Worm (Caenorhabditis elegans): ENCODE measurements around the gene ZC239.21.

ZC239.21 gene

DNA sequence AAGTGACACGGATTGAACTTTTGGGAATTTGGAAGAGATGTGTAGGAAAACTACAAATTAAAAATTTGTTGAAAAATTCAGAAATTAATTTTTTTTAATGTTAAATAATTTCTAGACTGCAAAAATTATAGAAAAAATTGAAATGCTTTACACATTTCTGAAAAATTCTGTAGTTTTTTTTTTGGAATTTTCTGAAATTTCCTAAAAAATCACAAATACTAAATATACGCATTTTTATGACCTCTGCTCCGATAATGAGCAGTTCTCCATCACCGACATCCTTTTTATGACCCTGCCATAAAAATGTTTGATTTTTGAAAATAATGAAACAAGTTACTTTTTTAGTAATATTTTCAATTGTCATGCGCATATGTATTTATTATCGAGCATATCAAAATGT, 38.0 kb downstream of the ZC239.21 start:
- no peak for TF ChIP-seq nhr-11 (tag; optimal IDR thresholded peaks at IDR 0.05)
- TF ChIP-seq fos-1 (tag; optimal IDR thresholded peaks at IDR 0.05), result peak; percentile 9
- peak; percentile 54 for TF ChIP-seq nhr-77 (tag; optimal IDR thresholded peaks at IDR 0.05)
- TF ChIP-seq elt-2 (tag; optimal IDR thresholded peaks at IDR 0.05), result peak; percentile 50
- no peak for TF ChIP-seq snpc-4 (tag; optimal IDR thresholded peaks at IDR 0.05)

DNA sequence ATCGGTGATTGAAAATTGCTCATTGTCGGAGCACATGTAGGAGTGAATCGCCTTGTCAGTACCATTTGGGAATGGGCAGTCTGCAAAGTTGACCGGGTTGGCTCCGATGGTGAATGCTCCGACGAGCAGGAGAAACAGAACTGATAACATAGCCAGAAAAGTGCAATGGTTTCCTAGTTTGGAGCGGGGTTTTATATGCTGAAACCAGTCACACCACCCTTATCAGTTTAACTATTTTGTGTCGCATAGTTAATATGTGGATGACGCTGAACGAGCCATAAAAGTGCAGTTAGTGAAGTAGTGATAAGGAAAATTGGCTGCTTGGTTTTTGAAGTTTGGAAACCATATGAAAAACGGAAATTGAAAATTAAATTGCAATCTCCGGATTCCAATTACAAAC, 39.1 kb downstream of the ZC239.21 start, which contains the start of gene C17F4.7:
Gene C17F4.7 (minus strand): TSS at position 180 of the 400 bp plus-strand sequence.
- TF ChIP-seq skn-1 (tag; optimal IDR thresholded peaks at IDR 0.05) (no peak), ceh-16 (tag; optimal IDR thresholded peaks at IDR 0.05) (no peak), pqm-1 (tag; optimal IDR thresholded peaks at IDR 0.05) (peak; percentile 96), nhr-23 (tag; optimal IDR thresholded peaks at IDR 0.05) (no peak), elt-2 (tag; optimal IDR thresholded peaks at IDR 0.05) (peak; percentile 99), jun-1 (tag; optimal IDR thresholded peaks at IDR 0.05) (peak; percentile 71)

DNA sequence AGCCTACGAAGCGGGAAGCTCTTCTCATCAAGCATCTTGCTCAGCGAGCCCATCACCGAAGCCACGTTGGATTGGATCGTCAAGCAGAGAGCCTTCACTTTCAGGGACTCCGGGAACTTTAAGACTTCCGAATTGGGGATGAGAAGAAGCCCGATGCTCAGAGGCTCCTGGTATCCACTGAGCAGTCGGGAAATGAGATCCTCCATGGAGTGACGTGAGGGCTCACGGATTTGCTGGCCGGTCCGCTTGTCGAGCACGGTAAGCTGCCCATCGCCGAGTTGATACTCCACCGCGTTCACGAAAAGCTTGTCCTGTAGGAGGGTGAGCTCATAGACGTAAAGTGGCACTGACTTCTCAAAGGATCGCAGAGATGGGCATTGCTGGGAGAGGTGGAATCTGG, 40.8 kb downstream of the ZC239.21 start:
- TF ChIP-seq nhr-67 (tag; optimal IDR thresholded peaks at IDR 0.05) (no peak), nhr-23 (tag; optimal IDR thresholded peaks at IDR 0.05) (no peak), hmg-11 (tag; optimal IDR thresholded peaks at IDR 0.05) (no peak), elt-2 (tag; optimal IDR thresholded peaks at IDR 0.05) (no peak)

DNA sequence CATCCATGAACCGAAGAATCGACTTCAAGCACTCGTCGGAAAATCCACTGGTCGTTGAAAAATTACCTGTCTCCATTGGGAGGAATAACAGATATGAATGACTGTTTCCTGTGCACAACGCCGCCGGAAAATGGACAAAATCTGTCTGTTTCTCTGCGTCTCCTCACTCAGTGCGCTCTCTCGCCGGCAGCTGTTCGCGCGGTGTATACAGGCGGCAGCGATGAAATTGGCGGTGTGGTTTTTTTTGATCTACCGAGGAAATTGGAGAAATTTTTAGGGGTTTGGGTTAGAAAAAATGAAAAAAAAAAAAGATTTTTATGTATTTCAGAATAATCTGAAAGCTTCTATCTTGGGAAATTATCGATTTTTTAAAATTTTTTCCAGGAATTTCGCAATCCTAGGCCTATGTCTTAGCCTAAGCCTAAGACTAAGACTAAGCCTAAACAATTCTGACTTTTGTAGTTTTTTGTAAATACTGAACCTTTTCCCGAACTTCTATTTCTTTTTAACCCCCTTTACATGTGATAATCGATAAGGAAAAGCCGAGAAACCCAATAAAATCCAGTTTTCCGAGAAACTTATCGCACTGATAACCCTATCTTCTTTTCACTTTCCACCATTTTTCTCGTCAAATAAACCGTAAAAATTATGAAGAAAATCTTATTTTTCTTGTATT, 41.4 kb downstream of the ZC239.21 start, which contains the start of the genes fbxc-50 and C17F4.2:
Gene fbxc-50 (minus strand): TSS at position 81 of the 676 bp plus-strand sequence.
Gene C17F4.2 (plus strand): TSS at position 626 of the 676 bp plus-strand sequence.
- no peak for TF ChIP-seq nhr-28 (tag; optimal IDR thresholded peaks at IDR 0.05)
- no peak for TF ChIP-seq daf-12 (tag; optimal IDR thresholded peaks at IDR 0.05)
- no peak for TF ChIP-seq elt-3 (tag; optimal IDR thresholded peaks at IDR 0.05)
- TF ChIP-seq hmg-11 (tag; optimal IDR thresholded peaks at IDR 0.05), result no peak
- no peak for TF ChIP-seq fos-1 (tag; optimal IDR thresholded peaks at IDR 0.05)
- no peak for TF ChIP-seq elt-2 (tag; optimal IDR thresholded peaks at IDR 0.05)
- no peak for TF ChIP-seq fkh-2 (tag; optimal IDR thresholded peaks at IDR 0.05)
- TF ChIP-seq egl-5 (tag; optimal IDR thresholded peaks at IDR 0.05), result no peak
- TF ChIP-seq skn-1 (tag; optimal IDR thresholded peaks at IDR 0.05), result no peak
- TF ChIP-seq nfya-1 (tag; optimal IDR thresholded peaks at IDR 0.05; ENCODE audit: insufficient read depth), result no peak
- TF ChIP-seq jun-1 (tag; optimal IDR thresholded peaks at IDR 0.05), result no peak
- TF ChIP-seq ceh-28 (tag; optimal IDR thresholded peaks at IDR 0.05), result no peak

DNA sequence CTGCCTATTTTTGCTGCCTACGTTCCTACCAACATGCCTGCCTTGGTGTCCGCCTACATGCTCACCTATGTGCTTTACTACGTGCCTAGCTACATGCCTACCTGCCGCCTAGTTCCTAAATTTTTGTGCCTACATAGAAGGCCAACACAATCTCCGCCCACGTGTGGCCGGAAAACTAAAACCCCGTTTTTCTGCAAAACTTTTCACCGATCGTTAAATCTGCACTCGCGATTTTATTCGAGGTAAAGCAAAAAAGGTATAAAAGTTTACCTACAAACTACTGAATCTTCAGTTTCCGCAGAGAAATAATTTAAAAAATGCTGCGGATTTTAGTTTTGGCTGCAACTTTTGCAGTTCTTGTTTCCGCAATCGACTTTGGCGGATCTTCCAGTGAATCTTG, 42.7 kb downstream of the ZC239.21 start, which contains the start of gene clec-124:
Gene clec-124 (plus strand): TSS at position 301 of the 400 bp plus-strand sequence.
- TF ChIP-seq nhr-77 (tag; optimal IDR thresholded peaks at IDR 0.05), result no peak
- TF ChIP-seq unc-39 (tag; optimal IDR thresholded peaks at IDR 0.05), result no peak
- no peak for TF ChIP-seq snpc-4 (tag; optimal IDR thresholded peaks at IDR 0.05)
- TF ChIP-seq mdl-1 (tag; optimal IDR thresholded peaks at IDR 0.05), result no peak
- no peak for TF ChIP-seq daf-12 (tag; optimal IDR thresholded peaks at IDR 0.05)
- TF ChIP-seq elt-1 (tag; optimal IDR thresholded peaks at IDR 0.05), result no peak
- no peak for TF ChIP-seq nhr-25 (tag; optimal IDR thresholded peaks at IDR 0.05)
- TF ChIP-seq ceh-16 (tag; optimal IDR thresholded peaks at IDR 0.05), result no peak
- no peak for TF ChIP-seq ceh-28 (tag; optimal IDR thresholded peaks at IDR 0.05)
- TF ChIP-seq lin-15B (tag; optimal IDR thresholded peaks at IDR 0.05), result no peak
- TF ChIP-seq fkh-2 (tag; optimal IDR thresholded peaks at IDR 0.05), result no peak
- no peak for TF ChIP-seq pha-4 (tag; optimal IDR thresholded peaks at IDR 0.05)
- no peak for TF ChIP-seq pqm-1 (tag; optimal IDR thresholded peaks at IDR 0.05)
- no peak for TF ChIP-seq nhr-43 (tag; optimal IDR thresholded peaks at IDR 0.05; ENCODE audit: poor library complexity, severe bottlenecking)
- no peak for TF ChIP-seq nhr-23 (tag; optimal IDR thresholded peaks at IDR 0.05)
- TF ChIP-seq unc-62 (GFP tag; optimal IDR thresholded peaks at IDR 0.05), result no peak
- TF ChIP-seq egl-5 (tag; optimal IDR thresholded peaks at IDR 0.05), result no peak
- no peak for TF ChIP-seq nhr-28 (tag; optimal IDR thresholded peaks at IDR 0.05)
- no peak for TF ChIP-seq ztf-11 (tag; optimal IDR thresholded peaks at IDR 0.05)

DNA sequence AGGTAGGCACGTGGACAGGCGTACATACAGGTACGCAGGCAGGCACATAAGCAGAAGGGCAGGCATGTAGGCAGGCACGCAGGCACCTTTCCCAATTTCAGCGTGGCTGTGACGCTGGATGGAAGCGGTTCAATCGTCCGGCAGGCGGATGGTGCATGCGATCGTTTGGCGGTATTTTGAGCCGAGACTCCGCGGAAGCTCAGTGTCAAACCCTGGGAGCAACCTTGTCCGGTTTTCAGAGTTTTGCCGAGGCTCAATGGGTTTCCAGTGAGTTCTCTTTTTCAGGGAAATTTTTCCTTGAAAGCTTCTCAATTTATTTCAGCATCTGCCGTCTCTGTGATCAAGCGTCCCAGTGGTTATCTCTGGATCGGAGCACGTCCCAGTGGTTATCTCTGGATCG, 43.5 kb downstream of the ZC239.21 start:
- TF ChIP-seq nhr-76 (tag; optimal IDR thresholded peaks at IDR 0.05), result no peak
- TF ChIP-seq jun-1 (tag; optimal IDR thresholded peaks at IDR 0.05), result no peak
- no peak for TF ChIP-seq nhr-12 (tag; optimal IDR thresholded peaks at IDR 0.05)
- no peak for TF ChIP-seq lin-39 (tag; optimal IDR thresholded peaks at IDR 0.05)
- no peak for TF ChIP-seq tbx-2 (tag; optimal IDR thresholded peaks at IDR 0.05)
- no peak for TF ChIP-seq ceh-82 (tag; optimal IDR thresholded peaks at IDR 0.05)
- no peak for TF ChIP-seq egl-27 (tag; optimal IDR thresholded peaks at IDR 0.05)
- no peak for TF ChIP-seq nhr-23 (tag; optimal IDR thresholded peaks at IDR 0.05)
- no peak for TF ChIP-seq nhr-237 (tag; optimal IDR thresholded peaks at IDR 0.05)

All from whole organism, L3 larva.